Fruit fly (Drosophila melanogaster) whole organism, embryonic: ENCODE measurements around the gene CG13110.

Source experiments
- Ada2b ChIP-seq: fragments of 200-800 bp; sonication (Bioruptor generic); IDR thresholded peaks from 2 replicates; pipeline ENCODE4 v1.3.6; 2022; ENCODE audit warnings: missing biosample characterization, missing genetic modification characterization
- Aef1 ChIP-seq: fragments of 200-800 bp; sonication (Bioruptor generic); IDR thresholded peaks from 3 replicates; pipeline ENCODE4 v1.3.6; 2022; ENCODE audit warnings: missing biosample characterization, missing genetic modification characterization
- Awh ChIP-seq: fragments of 200-800 bp; sonication (Bioruptor generic); IDR thresholded peaks from 2 replicates; pipeline ENCODE4, ENCODE4 v1.3.6; 2022; ENCODE audit warnings: missing biosample characterization, missing genetic modification characterization
- CG10147 ChIP-seq: fragments of 200-800 bp; sonication (Bioruptor generic); optimal IDR thresholded peaks from 2 replicates; lab custom pipeline; 2019; ENCODE audit warnings: missing biosample characterization, mild to moderate bottlenecking, missing genetic modification characterization, moderate library complexity
- CG11093 ChIP-seq: fragments of 200-800 bp; sonication (Bioruptor generic); IDR thresholded peaks from 3 replicates; pipeline ENCODE4 v1.3.6; 2022; ENCODE audit warnings: missing biosample characterization, missing genetic modification characterization
- CG13287 ChIP-seq: fragments of 200-800 bp; sonication (Bioruptor generic); IDR thresholded peaks from 2 replicates; pipeline ENCODE4 v1.3.6; 2022; ENCODE audit warnings: missing biosample characterization, missing genetic modification characterization; ENCODE audit not compliant: partially characterized antibody
- CG16815 ChIP-seq: fragments of 200-800 bp; sonication (Bioruptor generic); optimal IDR thresholded peaks from 3 replicates; lab custom pipeline; 2017; ENCODE audit warnings: missing biosample characterization, mild to moderate bottlenecking, missing genetic modification characterization
- CG17361 ChIP-seq: fragments of 200-800 bp; sonication (Bioruptor generic); IDR thresholded peaks from 3 replicates; pipeline ENCODE4 v1.3.6; 2022; ENCODE audit warnings: missing biosample characterization, missing genetic modification characterization
- CG34422 ChIP-seq: fragments of 200-800 bp; sonication (Bioruptor generic); IDR thresholded peaks from 3 replicates; pipeline ENCODE4 v1.3.6; 2022; ENCODE audit warnings: missing biosample characterization, missing genetic modification characterization
- CG4360 ChIP-seq: fragments of 200-800 bp; sonication (Bioruptor generic); IDR thresholded peaks from 2 replicates; pipeline ENCODE4 v1.3.6; 2022; ENCODE audit warnings: missing biosample characterization, missing genetic modification characterization
- CG4404 ChIP-seq: fragments of 200-800 bp; sonication (Bioruptor generic); IDR thresholded peaks from 2 replicates; pipeline ENCODE4 v1.3.6; 2022; ENCODE audit warnings: missing biosample characterization, missing genetic modification characterization
- CG6689 ChIP-seq: fragments of 200-800 bp; sonication (Bioruptor generic); IDR thresholded peaks from 2 replicates; pipeline ENCODE4 v1.3.6; 2022; ENCODE audit warnings: missing biosample characterization, missing genetic modification characterization
- CG6791 ChIP-seq: fragments of 200-800 bp; sonication (Bioruptor generic); IDR thresholded peaks from 3 replicates; pipeline ENCODE4 v1.3.6; 2022; ENCODE audit warnings: missing biosample characterization, missing genetic modification characterization; ENCODE audit not compliant: partially characterized antibody
- CG7963 ChIP-seq: fragments of 200-800 bp; sonication (Bioruptor generic); IDR thresholded peaks from 3 replicates; pipeline ENCODE4 v1.3.6; 2022; ENCODE audit warnings: missing biosample characterization, missing genetic modification characterization; ENCODE audit not compliant: partially characterized antibody
- CG9215 ChIP-seq: fragments of 200-800 bp; sonication (Bioruptor generic); IDR thresholded peaks from 2 replicates; pipeline ENCODE4 v1.3.6; 2022; ENCODE audit warnings: missing biosample characterization, missing genetic modification characterization
- CTCF ChIP-seq: fragments of 200-800 bp; sonication (Bioruptor generic); optimal IDR thresholded peaks from 2 replicates; lab custom pipeline; 2017; ENCODE audit warnings: missing biosample characterization, mild to moderate bottlenecking, missing genetic modification characterization, moderate library complexity
- Dip2 ChIP-seq: fragments of 200-800 bp; sonication (Bioruptor generic); IDR thresholded peaks from 2 replicates; pipeline ENCODE4 v1.3.6; 2022; ENCODE audit warnings: missing biosample characterization, missing genetic modification characterization
- Dp ChIP-seq: fragments of 200-800 bp; sonication (Bioruptor generic); optimal IDR thresholded peaks from 2 replicates; lab custom pipeline; 2018; ENCODE audit warnings: missing biosample characterization, mild to moderate bottlenecking, missing genetic modification characterization, moderate library complexity
- E2f2 ChIP-seq: fragments of 200-800 bp; sonication (Bioruptor generic); IDR thresholded peaks from 2 replicates; pipeline ENCODE4 v1.3.6; 2022; ENCODE audit warnings: missing biosample characterization, missing genetic modification characterization
- MBD-R2 ChIP-seq: fragments of 200-800 bp; sonication (Bioruptor generic); IDR thresholded peaks from 2 replicates; pipeline ENCODE4 v1.3.6; 2022; ENCODE audit warnings: missing biosample characterization, missing genetic modification characterization
- MTF-1 ChIP-seq: fragments of 200-800 bp; sonication (Bioruptor generic); optimal IDR thresholded peaks from 2 replicates; lab custom pipeline; 2018; ENCODE audit warnings: missing biosample characterization, mild to moderate bottlenecking, missing genetic modification characterization, borderline replicate concordance
- NC2β ChIP-seq: fragments of 200-800 bp; sonication (Bioruptor generic); optimal IDR thresholded peaks from 2 replicates; lab custom pipeline; 2016; ENCODE audit warnings: missing biosample characterization, missing genetic modification characterization
- Rx ChIP-seq: fragments of 200-800 bp; sonication (Bioruptor generic); IDR thresholded peaks from 2 replicates; pipeline ENCODE4 v1.3.6; 2022; ENCODE audit warnings: missing biosample characterization, missing genetic modification characterization
- Scr ChIP-seq: fragments of 200-800 bp; sonication (Bioruptor generic); IDR thresholded peaks from 2 replicates; pipeline ENCODE4 v1.3.6; 2022; ENCODE audit warnings: missing biosample characterization, missing genetic modification characterization; ENCODE audit not compliant: partially characterized antibody
- Sox102F ChIP-seq: fragments of 200-800 bp; sonication (Bioruptor generic); optimal IDR thresholded peaks from 2 replicates; lab custom pipeline; 2018; ENCODE audit warnings: missing biosample characterization, mild to moderate bottlenecking, missing genetic modification characterization, moderate library complexity
- aop ChIP-seq: fragments of 200-800 bp; sonication (Bioruptor generic); IDR thresholded peaks from 2 replicates; pipeline ENCODE4 v1.3.6; 2022; ENCODE audit warnings: missing biosample characterization, missing genetic modification characterization
- ase ChIP-seq: fragments of 200-800 bp; sonication (Bioruptor generic); IDR thresholded peaks from 3 replicates; pipeline ENCODE4 v1.3.6; 2022; ENCODE audit warnings: missing biosample characterization, missing genetic modification characterization
- ash1 ChIP-seq: fragments of 200-800 bp; sonication (Bioruptor generic); optimal IDR thresholded peaks from 2 replicates; lab custom pipeline; 2018; ENCODE audit warnings: missing biosample characterization, mild to moderate bottlenecking, missing genetic modification characterization
- az2 ChIP-seq: fragments of 200-800 bp; sonication (Bioruptor generic); optimal IDR thresholded peaks from 3 replicates; lab custom pipeline; 2016; ENCODE audit warnings: missing biosample characterization, missing genetic modification characterization
- chif ChIP-seq, 2 experiments: fragments of 200-800 bp; sonication (Bioruptor generic); optimal IDR thresholded peaks; 3 replicates each; lab custom pipeline; 2016; ENCODE audit warnings: missing biosample characterization in 2 of 2, missing genetic modification characterization in 2 of 2
- chm ChIP-seq: fragments of 200-800 bp; sonication (Bioruptor generic); IDR thresholded peaks from 2 replicates; pipeline ENCODE4 v1.3.6; 2022; ENCODE audit warnings: missing biosample characterization, missing genetic modification characterization
- corto ChIP-seq: fragments of 200-800 bp; sonication (Bioruptor generic); optimal IDR thresholded peaks from 2 replicates; lab custom pipeline; 2016; ENCODE audit warnings: missing biosample characterization, mild to moderate bottlenecking, missing genetic modification characterization, moderate library complexity
- dysf ChIP-seq: fragments of 200-800 bp; sonication (Bioruptor generic); IDR thresholded peaks from 3 replicates; pipeline ENCODE4 v1.3.6; 2022; ENCODE audit warnings: missing biosample characterization, missing genetic modification characterization
- ewg ChIP-seq: fragments of 200-800 bp; sonication (Bioruptor generic); optimal IDR thresholded peaks from 3 replicates; lab custom pipeline; 2017; ENCODE audit warnings: mild to moderate bottlenecking, missing biosample characterization, missing genetic modification reagents, missing genetic modification characterization
- hkb ChIP-seq, 2 experiments: fragments of 200-800 bp in 1 of 2; fragments of >200 bp in 1 of 2; sonication (Bioruptor generic) in 1 of 2; IDR thresholded peaks in 1 of 2; optimal IDR thresholded peaks in 1 of 2; 2 replicates each; pipeline versions ENCODE4 v1.3.6 to Lab custom; 2017 to 2022; ENCODE audit warnings: missing biosample characterization in 1 of 2, missing genetic modification characterization in 1 of 2
- lbe ChIP-seq: fragments of 200-800 bp; sonication (Bioruptor generic); optimal IDR thresholded peaks from 2 replicates; lab custom pipeline; 2016; ENCODE audit warnings: missing biosample characterization, mild to moderate bottlenecking, missing genetic modification characterization
- lov ChIP-seq, 2 experiments: fragments of 200-800 bp in 1 of 2; fragments of >200 bp in 1 of 2; sonication (Bioruptor generic) in 1 of 2; IDR thresholded peaks in 1 of 2; optimal IDR thresholded peaks in 1 of 2; 2 replicates in 1 of 2; 3 replicates in 1 of 2; pipeline versions ENCODE4 v1.3.6 to Lab custom; 2017 to 2022; ENCODE audit warnings: missing biosample characterization in 1 of 2, missing genetic modification characterization in 1 of 2
- oc ChIP-seq: fragments of 200-800 bp; sonication (Bioruptor generic); optimal IDR thresholded peaks from 2 replicates; lab custom pipeline; 2018; ENCODE audit warnings: missing biosample characterization, mild to moderate bottlenecking, missing genetic modification characterization, moderate library complexity
- onecut ChIP-seq: fragments of 200-800 bp; sonication (Bioruptor generic); IDR thresholded peaks from 2 replicates; pipeline ENCODE4 v1.3.6; 2022; ENCODE audit warnings: missing biosample characterization, missing genetic modification characterization
- pros ChIP-seq: fragments of 200-800 bp; sonication (Bioruptor generic); optimal IDR thresholded peaks from 3 replicates; lab custom pipeline; 2019; ENCODE audit warnings: missing biosample characterization, mild to moderate bottlenecking, missing genetic modification characterization, moderate library complexity
- slou ChIP-seq: fragments of 200-800 bp; sonication (Bioruptor generic); optimal IDR thresholded peaks from 3 replicates; lab custom pipeline; 2016; ENCODE audit warnings: missing biosample characterization, missing genetic modification characterization
- so ChIP-seq: fragments of 200-800 bp; sonication (Bioruptor generic); IDR thresholded peaks from 3 replicates; pipeline ENCODE4 v1.3.6; 2022; ENCODE audit warnings: missing biosample characterization, missing genetic modification characterization
- sob ChIP-seq: fragments of 200-800 bp; sonication (Bioruptor generic); IDR thresholded peaks from 2 replicates; pipeline ENCODE4 v1.3.6; 2022; ENCODE audit warnings: missing biosample characterization, missing genetic modification characterization
- sqz ChIP-seq: fragments of 200-800 bp; sonication (Bioruptor generic); optimal IDR thresholded peaks from 3 replicates; lab custom pipeline; 2018; ENCODE audit warnings: missing biosample characterization, mild to moderate bottlenecking, missing genetic modification characterization
- sr ChIP-seq: fragments of 200-800 bp; sonication (Bioruptor generic); IDR thresholded peaks from 3 replicates; pipeline ENCODE4 v1.3.6; 2022; ENCODE audit warnings: missing biosample characterization, missing genetic modification characterization
- ssp ChIP-seq: fragments of 200-800 bp; sonication (Bioruptor generic); IDR thresholded peaks from 2 replicates; pipeline ENCODE4 v1.3.6; 2022; ENCODE audit warnings: missing biosample characterization, missing genetic modification characterization
- tio ChIP-seq: fragments of 200-800 bp; sonication (Bioruptor generic); optimal IDR thresholded peaks from 2 replicates; lab custom pipeline; 2017; ENCODE audit warnings: missing biosample characterization, missing genetic modification characterization, inconsistent platforms
- tll ChIP-seq, 2 experiments: fragments of 200-800 bp in 1 of 2; fragments of >200 bp in 1 of 2; sonication (Bioruptor generic) in 1 of 2; optimal IDR thresholded peaks; 2 replicates each; lab custom pipeline; 2017 to 2019; ENCODE audit warnings: missing biosample characterization in 2 of 2, missing genetic modification characterization in 2 of 2, mild to moderate bottlenecking in 1 of 2, moderate library complexity in 1 of 2
- vnd ChIP-seq: fragments of 200-800 bp; sonication (Bioruptor generic); IDR thresholded peaks from 3 replicates; pipeline ENCODE4 v1.3.6; 2022; ENCODE audit warnings: missing biosample characterization, missing genetic modification characterization; ENCODE audit not compliant: partially characterized antibody

The CG13110 gene

DNA sequence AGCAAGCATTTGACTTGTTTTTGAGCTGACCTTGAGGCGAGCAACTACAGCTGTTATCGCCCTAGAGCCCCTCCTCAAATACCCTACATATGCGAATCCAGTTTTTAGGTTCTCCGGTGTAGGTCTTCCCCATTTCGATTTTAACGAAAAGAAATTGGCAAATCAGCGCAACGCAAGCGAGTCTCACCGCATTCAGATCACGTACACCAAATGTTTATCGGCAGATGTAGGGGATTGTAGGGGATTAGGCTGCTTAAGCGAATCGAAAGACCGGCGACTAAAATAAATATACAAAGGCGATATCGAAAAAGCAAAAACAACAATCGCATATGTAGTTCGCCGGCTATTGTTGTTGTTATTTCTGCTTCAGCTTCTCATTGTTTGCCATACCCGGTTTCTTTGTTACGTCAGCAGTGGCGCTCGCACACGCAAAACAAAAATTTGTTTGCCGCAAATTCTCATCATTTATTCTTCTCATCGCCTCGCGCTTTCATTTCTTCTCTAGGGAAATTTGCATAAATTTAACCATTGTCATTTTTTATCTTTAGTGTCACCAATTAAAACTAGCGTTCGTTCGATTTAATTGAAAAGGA is 37.8 kb downstream of the CG13110 start (continued):
- no peak for TF ChIP-seq tio (GFP tag; lab: Kevin White, UChicago)
- TF ChIP-seq Aef1 (GFP tag; lab: Robert Waterston, UW), result peak; percentile 72
- no peak for TF ChIP-seq Rx (GFP tag; lab: Robert Waterston, UW)
- TF ChIP-seq MBD-R2 (GFP tag; lab: Robert Waterston, UW), result peak; percentile 37; the same call in 1 of the 2 replicates
- peak; percentile 29 for TF ChIP-seq NC2β (GFP tag; lab: Kevin White, UChicago)
- no peak for TF ChIP-seq Dip2 (GFP tag; lab: Robert Waterston, UW)
- no peak for TF ChIP-seq tll (GFP tag; optimal IDR thresholded peaks at IDR 0.05; lab: Kevin White, UChicago)
- TF ChIP-seq ase (GFP tag; lab: Robert Waterston, UW), result 0 out of 3 replicates have a peak, but pooled peaks have one; percentile 27
- peak; percentile 75 for TF ChIP-seq Ada2b (GFP tag; lab: Robert Waterston, UW)
- TF ChIP-seq CG9215 (GFP tag; lab: Robert Waterston, UW), result peak; percentile 58
- peak; percentile 59 to 76 for TF ChIP-seq chif (GFP tag; optimal IDR thresholded peaks at IDR 0.05; lab: Kevin White, UChicago)
- TF ChIP-seq pros (GFP tag; lab: Kevin White, UChicago), result no peak
- TF ChIP-seq CG17361 (GFP tag; lab: Robert Waterston, UW), result peak; percentile 29; the same call in 1 of the 3 replicates
- TF ChIP-seq CG11093, result no peak
- TF ChIP-seq aop, result peak; percentile 45; the same call in 1 of the 2 replicates
- TF ChIP-seq ash1 (GFP tag; lab: Kevin White, UChicago), result no peak
- TF ChIP-seq CG16815, result peak; percentile 65
- TF ChIP-seq onecut (GFP tag; lab: Robert Waterston, UW), result no peak
- TF ChIP-seq Sox102F (GFP tag; lab: Kevin White, UChicago), result peak; percentile 55
- no peak for TF ChIP-seq Awh
- peak; percentile 76; the same call in 2 of the 3 replicates for TF ChIP-seq so (GFP tag; lab: Robert Waterston, UW)
- TF ChIP-seq CG10147, result peak; percentile 29
- TF ChIP-seq lov (optimal IDR thresholded peaks at IDR 0.05; lab: Kevin White, UChicago), result no peak
- TF ChIP-seq lov (GFP tag; IDR thresholded peaks at IDR 0.05; lab: Robert Waterston, UW), result no peak
- peak; percentile 75 for TF ChIP-seq corto (GFP tag; lab: Kevin White, UChicago)
- peak; percentile 52 for TF ChIP-seq az2 (GFP tag; lab: Kevin White, UChicago)
- TF ChIP-seq MTF-1 (GFP tag; lab: Kevin White, UChicago), result no peak
- TF ChIP-seq vnd (GFP tag; lab: Robert Waterston, UW), result no peak
- TF ChIP-seq lbe (GFP tag; lab: Kevin White, UChicago), result peak; percentile 63
- TF ChIP-seq slou, result peak; percentile 52
- TF ChIP-seq Dp (GFP tag; lab: Kevin White, UChicago), result no peak
- no peak for TF ChIP-seq Scr (GFP tag; lab: Robert Waterston, UW)
- TF ChIP-seq sr, result no peak
- peak; percentile 57 for TF ChIP-seq CG4404 (GFP tag; lab: Robert Waterston, UW)
- TF ChIP-seq hkb (optimal IDR thresholded peaks at IDR 0.05; lab: Kevin White, UChicago), result no peak
- TF ChIP-seq hkb (GFP tag; IDR thresholded peaks at IDR 0.05; lab: Robert Waterston, UW), result peak; percentile 69
- peak; percentile 76; the same call in 2 of the 3 replicates for TF ChIP-seq CG34422 (GFP tag; lab: Robert Waterston, UW)
- peak; percentile 87 for TF ChIP-seq dysf (GFP tag; lab: Robert Waterston, UW)
- TF ChIP-seq CTCF (GFP tag; lab: Kevin White, UChicago), result no peak
- TF ChIP-seq sob (GFP tag; lab: Robert Waterston, UW), result peak; percentile 72
- TF ChIP-seq sqz, result no peak
- TF ChIP-seq oc (tag; lab: Kevin White, UChicago), result peak; percentile 23
- TF ChIP-seq CG4360 (GFP tag; lab: Robert Waterston, UW), result no peak
- no peak for TF ChIP-seq ssp (GFP tag; lab: Robert Waterston, UW)
- TF ChIP-seq E2f2 (GFP tag; lab: Robert Waterston, UW), result no peak
- TF ChIP-seq CG13287 (GFP tag; lab: Robert Waterston, UW), result no peak
- TF ChIP-seq CG7963 (GFP tag; lab: Robert Waterston, UW), result no peak
- TF ChIP-seq ewg, result no peak
- peak; percentile 34; the same call in 1 of the 2 replicates for TF ChIP-seq CG6689 (GFP tag; lab: Robert Waterston, UW)
- no peak; the same call in 1 of the 2 replicates for TF ChIP-seq chm (GFP tag; lab: Robert Waterston, UW)
- TF ChIP-seq CG6791 (GFP tag; lab: Robert Waterston, UW), result no peak
